Fruit fly (Drosophila melanogaster) whole organism: Measurements from ENCODE around the gene Ilp3.

Experiments used
- pan ChIP-seq: fragments of >200 bp; optimal IDR thresholded peaks from 2 replicates; lab custom pipeline; 2017
- psq ChIP-seq: fragments of >200 bp; optimal IDR thresholded peaks from 2 replicates; lab custom pipeline; 2017

- TF ChIP-seq pan (lab: Kevin White, UChicago), result no peak
- TF ChIP-seq psq (lab: Kevin White, UChicago), result no peak
These were observed 41.7 kb downstream of the Ilp3 start, which contains the start of gene CG42268 for dm6 chr3L:9760151-9760749.
